Worm (Caenorhabditis elegans) whole organism, young adult: Measurements from ENCODE around the gene H01M10.1.

Experiments
- B0261.1 ChIP-seq: sonication (generic microtip); optimal IDR thresholded peaks from 2 replicates; lab custom pipeline; 2016; ENCODE audit warnings: mild to moderate bottlenecking, missing genetic modification characterization, moderate library complexity, missing compliant biosample characterization
- C06A6.2 ChIP-seq: fragments of 200-800 bp; sonication (Bioruptor generic); conservative IDR thresholded peaks from 2 replicates; pipeline ENCODE4 v1.3.6; 2022; ENCODE audit warnings: missing genetic modification characterization, missing compliant biosample characterization
- D2030.7 ChIP-seq: fragments of 200-800 bp; sonication (Bioruptor generic); IDR thresholded peaks from 2 replicates; pipeline ENCODE4 v1.3.6; 2022; ENCODE audit warnings: missing genetic modification reagents, missing genetic modification characterization, missing compliant biosample characterization
- F52B5.7 ChIP-seq: sonication (generic microtip); optimal IDR thresholded peaks from 2 replicates; lab custom pipeline; 2016; ENCODE audit warnings: mild to moderate bottlenecking, missing genetic modification characterization, missing compliant biosample characterization
- T07F8.4 ChIP-seq: sonication (generic microtip); optimal IDR thresholded peaks from 2 replicates; lab custom pipeline; 2016; ENCODE audit warnings: mild to moderate bottlenecking, missing genetic modification characterization, moderate library complexity, missing compliant biosample characterization
- Y53F4B.3 ChIP-seq: fragments of 200-800 bp; sonication (Bioruptor generic); IDR thresholded peaks from 2 replicates; pipeline ENCODE4 v1.3.6; 2022; ENCODE audit warnings: missing genetic modification reagents, missing genetic modification characterization, missing compliant biosample characterization
- Y95B8A.8 ChIP-seq: fragments of 200-800 bp; sonication (Bioruptor generic); IDR thresholded peaks from 2 replicates; pipeline ENCODE4 v1.3.6; 2022; ENCODE audit warnings: missing genetic modification reagents, missing genetic modification characterization, missing compliant biosample characterization
- akir-1 ChIP-seq: fragments of 200-800 bp; sonication (Bioruptor generic); optimal IDR thresholded peaks from 2 replicates; lab custom pipeline; 2018; ENCODE audit warnings: mild to moderate bottlenecking, missing genetic modification characterization, moderate library complexity, missing compliant biosample characterization
- atf-7 ChIP-seq: sonication (generic microtip); optimal IDR thresholded peaks from 2 replicates; lab custom pipeline; 2017; ENCODE audit warnings: mild to moderate bottlenecking, missing genetic modification characterization, missing compliant biosample characterization
- attf-3 ChIP-seq: fragments of 200-800 bp; sonication (Bioruptor generic); conservative IDR thresholded peaks from 2 replicates; pipeline ENCODE4 v1.3.6; 2022; ENCODE audit warnings: missing genetic modification reagents, missing genetic modification characterization, missing compliant biosample characterization
- cebp-1 ChIP-seq, 2 experiments: fragments of 200-800 bp in 1 of 2; sonication (Bioruptor generic) in 1 of 2; sonication (generic microtip) in 1 of 2; IDR thresholded peaks in 1 of 2; optimal IDR thresholded peaks in 1 of 2; 2 replicates each; pipeline versions ENCODE4 v1.3.6 to Lab custom; 2017 to 2022; ENCODE audit warnings: missing compliant biosample characterization in 2 of 2, missing genetic modification characterization in 2 of 2, mild to moderate bottlenecking in 1 of 2, missing genetic modification reagents in 1 of 2, moderate library complexity in 1 of 2
- ceh-100 ChIP-seq: fragments of 200-800 bp; sonication (Bioruptor generic); IDR thresholded peaks from 2 replicates; pipeline ENCODE4 v1.3.6; 2022; ENCODE audit warnings: missing genetic modification reagents, missing genetic modification characterization, missing compliant biosample characterization
- ceh-40 ChIP-seq: fragments of 200-800 bp; sonication (Bioruptor generic); IDR thresholded peaks from 2 replicates; pipeline ENCODE4 v1.3.6; 2022; ENCODE audit warnings: missing genetic modification characterization, missing compliant biosample characterization
- ceh-79 ChIP-seq: sonication (generic microtip); optimal IDR thresholded peaks from 2 replicates; lab custom pipeline; 2017; ENCODE audit warnings: mild to moderate bottlenecking, missing genetic modification characterization, missing compliant biosample characterization
- ceh-91 ChIP-seq: fragments of 200-800 bp; sonication (Bioruptor generic); IDR thresholded peaks from 2 replicates; pipeline ENCODE4 v1.3.6; 2022; ENCODE audit warnings: missing genetic modification reagents, missing genetic modification characterization, missing compliant biosample characterization
- die-1 ChIP-seq: sonication (generic microtip); optimal IDR thresholded peaks from 2 replicates; lab custom pipeline; 2016; ENCODE audit warnings: missing genotype, mild to moderate bottlenecking, missing genetic modification characterization, missing compliant biosample characterization
- dox-1 ChIP-seq: fragments of 200-800 bp; sonication (Bioruptor generic); IDR thresholded peaks from 2 replicates; pipeline ENCODE4 v1.3.6; 2022; ENCODE audit warnings: missing genetic modification reagents, missing genetic modification characterization, missing compliant biosample characterization
- egl-18 ChIP-seq: fragments of 200-800 bp; sonication (Bioruptor generic); IDR thresholded peaks from 2 replicates; pipeline ENCODE4 v1.3.6; 2022; ENCODE audit warnings: missing genetic modification reagents, missing genetic modification characterization, missing compliant biosample characterization
- egl-44 ChIP-seq: fragments of 200-800 bp; sonication (Bioruptor generic); IDR thresholded peaks from 2 replicates; pipeline ENCODE4 v1.3.6; 2022; ENCODE audit warnings: missing genetic modification reagents, missing genetic modification characterization, missing compliant biosample characterization
- ekl-4 ChIP-seq: fragments of 200-800 bp; sonication (Bioruptor generic); IDR thresholded peaks from 2 replicates; pipeline ENCODE4 v1.3.6; 2022; ENCODE audit warnings: missing genetic modification reagents, missing genetic modification characterization, missing compliant biosample characterization
- ets-4 ChIP-seq: fragments of 200-800 bp; sonication (Bioruptor generic); optimal IDR thresholded peaks from 2 replicates; lab custom pipeline; 2018; ENCODE audit warnings: mild to moderate bottlenecking, missing genetic modification characterization, missing compliant biosample characterization
- fkh-3 ChIP-seq: sonication (generic microtip); optimal IDR thresholded peaks from 2 replicates; lab custom pipeline; 2016; ENCODE audit warnings: mild to moderate bottlenecking, missing genetic modification characterization, missing compliant biosample characterization
- hlh-26 ChIP-seq: fragments of 200-800 bp; sonication (Bioruptor generic); conservative IDR thresholded peaks from 2 replicates; pipeline ENCODE4 v1.3.6; 2022; ENCODE audit warnings: missing genetic modification reagents, missing genetic modification characterization, missing compliant biosample characterization
- hmg-20 ChIP-seq: fragments of 200-800 bp; sonication (Bioruptor generic); IDR thresholded peaks from 2 replicates; pipeline ENCODE4 v1.3.6; 2022; ENCODE audit warnings: missing genetic modification reagents, missing genetic modification characterization, missing compliant biosample characterization
- let-607 ChIP-seq, 2 experiments: fragments of 200-800 bp in 1 of 2; sonication (Bioruptor generic) in 1 of 2; sonication (generic microtip) in 1 of 2; optimal IDR thresholded peaks; 2 replicates each; lab custom pipeline; 2016 to 2018; ENCODE audit warnings: mild to moderate bottlenecking in 2 of 2, missing compliant biosample characterization in 2 of 2, missing genetic modification characterization in 2 of 2, moderate library complexity in 2 of 2, missing genotype in 1 of 2
- lin-35 ChIP-seq, 3 experiments: fragments of 150-350 bp in 2 of 3; sonication (generic microtip) in 1 of 3; optimal IDR thresholded peaks; 2 replicates each; lab custom pipeline; 2014 to 2018; ENCODE audit warnings: missing biosample characterization in 3 of 3, missing genetic modification characterization in 3 of 3, missing genetic modification reagents in 3 of 3
- lin-40 ChIP-seq: sonication (generic microtip); optimal IDR thresholded peaks from 2 replicates; lab custom pipeline; 2016; ENCODE audit warnings: missing genetic modification characterization, mild to moderate bottlenecking, missing compliant biosample characterization, missing genotype, missing genetic modification reagents
- lir-1 ChIP-seq: fragments of 200-800 bp; sonication (Bioruptor generic); conservative IDR thresholded peaks from 2 replicates; pipeline ENCODE4 v1.3.6; 2022; ENCODE audit warnings: missing genetic modification reagents, missing genetic modification characterization, missing compliant biosample characterization
- lsl-1 ChIP-seq: fragments of 200-800 bp; sonication (Bioruptor generic); optimal IDR thresholded peaks from 2 replicates; lab custom pipeline; 2018; ENCODE audit warnings: mild to moderate bottlenecking, missing genetic modification characterization, moderate library complexity, missing compliant biosample characterization
- madf-10 ChIP-seq: sonication (generic microtip); optimal IDR thresholded peaks from 2 replicates; lab custom pipeline; 2016; ENCODE audit warnings: mild to moderate bottlenecking, missing genetic modification characterization, missing compliant biosample characterization
- madf-6 ChIP-seq: fragments of 200-800 bp; sonication (Bioruptor generic); IDR thresholded peaks from 2 replicates; pipeline ENCODE4 v1.3.6; 2022; ENCODE audit warnings: missing genetic modification reagents, missing genetic modification characterization, missing compliant biosample characterization
- mcd-1 ChIP-seq: fragments of 200-800 bp; sonication (Bioruptor generic); IDR thresholded peaks from 2 replicates; pipeline ENCODE4 v1.3.6; 2022; ENCODE audit warnings: missing genetic modification reagents, missing genetic modification characterization, missing compliant biosample characterization
- nfya-2 ChIP-seq: fragments of 200-800 bp; sonication (Bioruptor generic); IDR thresholded peaks from 2 replicates; pipeline ENCODE4 v1.3.6; 2022; ENCODE audit warnings: missing genetic modification reagents, missing genetic modification characterization, missing compliant biosample characterization
- nhr-179 ChIP-seq: sonication (generic microtip); optimal IDR thresholded peaks from 2 replicates; lab custom pipeline; 2016; ENCODE audit warnings: mild to moderate bottlenecking, missing genetic modification characterization, missing compliant biosample characterization
- nhr-90 ChIP-seq: sonication (generic microtip); optimal IDR thresholded peaks from 2 replicates; lab custom pipeline; 2016; ENCODE audit warnings: missing genotype, mild to moderate bottlenecking, missing genetic modification characterization, missing compliant biosample characterization
- pbrm-1 ChIP-seq: fragments of 200-800 bp; sonication (Bioruptor generic); IDR thresholded peaks from 2 replicates; pipeline ENCODE4 v1.3.6; 2022; ENCODE audit warnings: missing genetic modification reagents, missing genetic modification characterization, missing compliant biosample characterization
- pha-4 ChIP-seq: fragments of 150-350 bp; sonication (generic microtip); optimal IDR thresholded peaks from 2 replicates; lab custom pipeline; 2014; ENCODE audit warnings: missing biosample characterization, missing genetic modification reagents, missing genetic modification characterization
- rcor-1 ChIP-seq: fragments of 200-800 bp; sonication (Bioruptor generic); IDR thresholded peaks from 2 replicates; pipeline ENCODE4 v1.3.6; 2022; ENCODE audit warnings: missing genetic modification reagents, missing genetic modification characterization, missing compliant biosample characterization
- repo-1 ChIP-seq: sonication (generic microtip); optimal IDR thresholded peaks from 2 replicates; lab custom pipeline; 2017; ENCODE audit warnings: mild to moderate bottlenecking, missing genetic modification characterization, missing compliant biosample characterization
- rpc-1 ChIP-seq, 2 experiments: fragments of 150-350 bp in 1 of 2; sonication (generic microtip) in 1 of 2; optimal IDR thresholded peaks; 2 replicates each; lab custom pipeline; 2014 to 2018; ENCODE audit warnings: missing biosample characterization in 1 of 2, missing genetic modification characterization in 1 of 2, missing genetic modification reagents in 1 of 2, missing genotype in 1 of 2
- sea-2 ChIP-seq: fragments of 200-800 bp; sonication (Bioruptor generic); IDR thresholded peaks from 2 replicates; pipeline ENCODE4 v1.3.6; 2022; ENCODE audit warnings: missing genetic modification characterization, missing compliant biosample characterization
- sptf-2 ChIP-seq: fragments of 200-800 bp; sonication (Bioruptor generic); optimal IDR thresholded peaks from 2 replicates; lab custom pipeline; 2018; ENCODE audit warnings: mild to moderate bottlenecking, missing genetic modification characterization, missing compliant biosample characterization
- tbp1 ChIP-seq: fragments of 200-800 bp; sonication (Bioruptor generic); optimal IDR thresholded peaks from 2 replicates; lab custom pipeline; 2018; ENCODE audit warnings: mild to moderate bottlenecking, missing genetic modification characterization, missing compliant biosample characterization
- tbx-9 ChIP-seq: sonication (generic microtip); optimal IDR thresholded peaks from 2 replicates; lab custom pipeline; 2016; ENCODE audit warnings: borderline replicate concordance, missing genetic modification characterization, inconsistent platforms, missing compliant biosample characterization
- zim-3 ChIP-seq: sonication (generic microtip); optimal IDR thresholded peaks from 2 replicates; lab custom pipeline; 2017; ENCODE audit warnings: mild to moderate bottlenecking, missing genetic modification characterization, moderate library complexity, missing compliant biosample characterization
- ztf-25 ChIP-seq: fragments of 200-800 bp; sonication (Bioruptor generic); IDR thresholded peaks from 2 replicates; pipeline ENCODE4 v1.3.6; 2022; ENCODE audit warnings: missing genetic modification reagents, missing genetic modification characterization, missing compliant biosample characterization
- ztf-6 ChIP-seq: fragments of 200-800 bp; sonication (Bioruptor generic); IDR thresholded peaks from 2 replicates; pipeline ENCODE4 v1.3.6; 2022; ENCODE audit warnings: missing genetic modification reagents, missing genetic modification characterization, missing compliant biosample characterization

Gene H01M10.1

DNA sequence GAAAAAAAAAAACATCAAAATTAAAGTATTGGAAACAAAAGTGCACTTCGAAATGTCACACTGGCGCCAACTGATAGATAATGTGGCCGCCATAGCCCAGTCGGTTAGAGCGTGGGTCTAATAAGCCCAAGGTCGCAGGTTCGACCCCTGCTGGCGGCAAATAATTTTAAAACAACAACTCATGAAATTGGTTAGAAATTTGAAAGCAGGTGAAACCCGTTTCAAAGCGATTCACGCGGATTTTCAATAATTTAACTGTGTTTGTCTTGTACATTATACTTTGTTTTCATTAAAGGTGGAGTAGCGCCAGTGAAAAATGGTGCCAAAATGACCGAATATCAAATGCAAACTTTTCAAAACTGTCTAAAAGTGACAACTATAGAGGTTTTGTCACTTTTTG is 49.1 kb downstream of the H01M10.1 start (continued):
- TF ChIP-seq nhr-179 (peak; percentile 73), tbp1 (peak; percentile 85), ztf-25 (GFP tag; lab: Robert Waterston, UW) (peak; percentile 72; the same call in 1 of the 2 replicates), cebp-1 (GFP tag; IDR thresholded peaks at IDR 0.05; lab: Robert Waterston, UW) (peak; percentile 30; the same call in 1 of the 2 replicates), cebp-1 (tag; optimal IDR thresholded peaks at IDR 0.05; lab: Kevin White, UChicago) (peak; percentile 57), lin-40 (tag; lab: Kevin White, UChicago) (peak; percentile 53), ets-4 (GFP tag; lab: Kevin White, UChicago) (no peak), mcd-1 (GFP tag; lab: Robert Waterston, UW) (peak; percentile 32; the same call in 1 of the 2 replicates), ceh-40 (GFP tag; lab: Robert Waterston, UW) (no peak), atf-7 (tag; lab: Kevin White, UChicago) (peak; percentile 56), ztf-6 (no peak), egl-18 (GFP tag; lab: Robert Waterston, UW) (no peak), rcor-1 (GFP tag; lab: Robert Waterston, UW) (0 out of 2 replicates have a peak, but pooled peaks have one; percentile 16), let-607 (tag; optimal IDR thresholded peaks at IDR 0.05; lab: Kevin White, UChicago) (peak; percentile 51 to 61), ekl-4 (GFP tag; lab: Robert Waterston, UW) (peak; percentile 61; the same call in 1 of the 2 replicates), T07F8.4 (tag; lab: Kevin White, UChicago) (peak; percentile 58), pha-4 (tag; lab: Kevin White, UChicago) (no peak), hmg-20 (GFP tag; lab: Robert Waterston, UW) (peak; percentile 55; the same call in 1 of the 2 replicates), nfya-2 (GFP tag; lab: Robert Waterston, UW) (0 out of 2 replicates have a peak, but pooled peaks have one; percentile 67), ceh-79 (peak; percentile 15), F52B5.7 (tag; lab: Kevin White, UChicago) (no peak), repo-1 (peak; percentile 80), ceh-91 (GFP tag; lab: Robert Waterston, UW) (no peak), Y95B8A.8 (GFP tag; lab: Robert Waterston, UW) (no peak), hlh-26 (GFP tag; lab: Robert Waterston, UW) (no peak), nhr-90 (tag; lab: Kevin White, UChicago) (peak; percentile 66), rpc-1 (optimal IDR thresholded peaks at IDR 0.05; lab: Kevin White, UChicago) (peak; percentile 90), rpc-1 (tag; optimal IDR thresholded peaks at IDR 0.05; lab: Kevin White, UChicago) (peak; percentile 83), dox-1 (GFP tag; lab: Robert Waterston, UW) (peak; percentile 66; the same call in 1 of the 2 replicates), lin-35 (GFP tag; optimal IDR thresholded peaks at IDR 0.05; lab: Kevin White, UChicago) (peak in 1 of 3 experiments; percentile 16), fkh-3 (peak; percentile 2), tbx-9 (tag; lab: Kevin White, UChicago) (no peak), D2030.7 (peak; percentile 58), Y53F4B.3 (GFP tag; lab: Robert Waterston, UW) (no peak), ceh-100 (0 out of 2 replicates have a peak, but pooled peaks have one; percentile 20), akir-1 (GFP tag; lab: Kevin White, UChicago) (no peak), zim-3 (tag; lab: Kevin White, UChicago) (peak; percentile 68), C06A6.2 (no peak), sea-2 (no peak), die-1 (tag; lab: Kevin White, UChicago) (peak; percentile 76), egl-44 (0 out of 2 replicates have a peak, but pooled peaks have one; percentile 32), lir-1 (GFP tag; lab: Robert Waterston, UW) (no peak), madf-10 (tag; lab: Kevin White, UChicago) (peak; percentile 44), lsl-1 (GFP tag; lab: Kevin White, UChicago) (no peak), pbrm-1 (peak; percentile 69), sptf-2 (no peak), madf-6 (GFP tag; lab: Robert Waterston, UW) (peak; percentile 47; the same call in 1 of the 2 replicates), attf-3 (GFP tag; lab: Robert Waterston, UW) (no peak), B0261.1 (tag; lab: Kevin White, UChicago) (peak; percentile 75)
